Fruit fly (Drosophila melanogaster): Measurements from ENCODE around the gene CG32191.

CG32191 gene

dm6 chr3L:17814036-17814435, 5.1 kb upstream of the CG32191 start, which contains the start of gene Cln3:
TSS of gene Cln3 (minus strand) at chr3L:17814119.
- peak; percentile 50 for TF ChIP-seq CG17801 (GFP tag; optimal IDR thresholded peaks at IDR 0.05; ENCODE audit: partially characterized antibody)

DNA sequence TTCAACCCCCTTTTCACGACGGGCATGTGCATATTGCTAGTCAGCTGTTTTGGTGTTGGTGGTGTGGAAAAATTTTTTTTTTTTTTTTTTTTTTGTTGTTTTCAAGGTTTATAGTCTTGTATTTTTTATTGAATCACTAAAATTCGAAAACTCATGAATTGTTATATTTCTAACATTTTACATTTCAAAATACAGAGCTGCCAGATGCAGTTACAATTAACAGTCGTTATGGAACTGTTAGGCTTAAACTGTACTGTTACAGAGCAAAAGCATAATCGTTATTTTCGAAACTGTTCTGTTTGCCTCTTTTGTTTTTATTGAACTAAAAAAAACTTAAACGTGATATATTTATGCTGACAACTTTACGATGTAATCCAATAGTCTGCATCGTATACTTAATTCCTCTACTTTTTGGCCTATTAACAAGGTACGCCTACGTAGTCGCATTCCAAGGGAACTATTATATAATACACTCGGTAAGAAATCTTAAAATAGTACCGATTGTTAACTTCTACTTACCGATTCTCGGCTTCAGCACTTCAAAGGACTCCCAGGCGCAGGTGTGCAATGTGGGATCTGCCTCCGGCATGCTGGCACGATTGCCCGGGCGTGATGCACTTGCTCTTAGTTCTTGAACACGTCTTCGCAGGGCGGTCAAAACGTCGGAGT, 2.5 kb downstream of the CG32191 start, which contains the start of gene CG32187:
Gene CG32187, minus strand, starts transcription at position 9 of the 669 bp plus-strand sequence.
- no peak for TF ChIP-seq CG17801 (GFP tag; optimal IDR thresholded peaks at IDR 0.05; ENCODE audit: partially characterized antibody)

- peak; percentile 30 for TF ChIP-seq CG17801 (GFP tag; optimal IDR thresholded peaks at IDR 0.05; ENCODE audit: partially characterized antibody)
Observed at dm6 chr3L:17804511-17804910, 4.4 kb downstream of the CG32191 start, which contains the start of gene ais. TSS of gene ais (minus strand) at chr3L:17804715.

DNA sequence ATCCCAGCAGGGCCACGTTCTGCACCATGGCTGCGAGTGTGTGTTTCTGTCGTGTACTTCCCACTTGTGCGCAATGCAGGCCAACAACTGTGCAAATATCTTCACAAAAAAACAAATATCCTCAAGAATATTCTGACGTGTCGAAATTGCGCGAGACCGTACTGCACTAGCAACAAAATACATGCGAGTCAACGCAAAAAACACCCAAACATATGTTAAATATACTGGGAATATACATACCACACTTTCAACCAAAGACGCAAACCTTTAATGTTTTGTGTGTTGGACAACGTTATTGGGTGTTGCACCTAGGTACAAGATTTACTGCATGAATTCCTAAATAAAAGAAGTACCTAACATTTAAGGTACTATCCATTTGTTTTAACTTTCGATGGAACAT, 6.8 kb downstream of the CG32191 start, which contains the start of gene NUCB1:
Gene NUCB1, minus strand, starts transcription at position 173 of the 400 bp plus-strand sequence.
- peak; percentile 51 for TF ChIP-seq CG17801 (GFP tag; optimal IDR thresholded peaks at IDR 0.05; ENCODE audit: partially characterized antibody)

dm6 chr3L:17797494-17797893, 11.5 kb downstream of the CG32191 start, which contains the start of gene CG42816:
TSS of gene CG42816 (minus strand) at chr3L:17797594.
- TF ChIP-seq CG17801 (GFP tag; optimal IDR thresholded peaks at IDR 0.05; ENCODE audit: partially characterized antibody): no peak

dm6 chr3L:17791495-17791894, 17.5 kb downstream of the CG32191 start:
- TF ChIP-seq CG17801 (GFP tag; optimal IDR thresholded peaks at IDR 0.05; ENCODE audit: partially characterized antibody): no peak

DNA sequence AAGACGTTTGTCGTGTGGAACGTTAAGA, 17.7 kb downstream of the CG32191 start, which contains the start of gene CG42815:
Gene CG42815, minus strand, starts transcription at position 20 of the 28 bp plus-strand sequence.
- TF ChIP-seq CG17801 (GFP tag; optimal IDR thresholded peaks at IDR 0.05; ENCODE audit: partially characterized antibody): no peak

DNA sequence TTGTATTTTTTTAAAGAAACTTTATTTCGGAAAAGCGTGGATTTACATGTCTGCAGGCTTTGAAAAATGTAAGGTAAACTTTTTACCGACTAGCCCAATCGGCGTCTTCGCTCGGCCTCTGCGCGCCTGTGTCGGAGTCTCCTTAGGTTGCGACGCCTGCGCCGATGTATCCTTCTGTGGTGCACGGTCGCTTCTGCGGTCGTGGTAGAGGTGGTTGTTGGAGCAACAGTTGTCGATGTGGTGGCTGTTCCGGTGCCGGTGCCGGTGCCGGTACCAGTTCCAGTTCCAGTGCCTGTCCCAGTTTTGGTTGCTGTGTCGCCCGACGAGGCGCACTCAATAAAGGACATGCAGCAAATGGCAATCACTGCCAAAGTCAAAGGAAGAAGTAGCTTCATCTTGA, 17.9 kb downstream of the CG32191 start:
- TF ChIP-seq CG17801 (GFP tag; optimal IDR thresholded peaks at IDR 0.05; ENCODE audit: partially characterized antibody): no peak

DNA sequence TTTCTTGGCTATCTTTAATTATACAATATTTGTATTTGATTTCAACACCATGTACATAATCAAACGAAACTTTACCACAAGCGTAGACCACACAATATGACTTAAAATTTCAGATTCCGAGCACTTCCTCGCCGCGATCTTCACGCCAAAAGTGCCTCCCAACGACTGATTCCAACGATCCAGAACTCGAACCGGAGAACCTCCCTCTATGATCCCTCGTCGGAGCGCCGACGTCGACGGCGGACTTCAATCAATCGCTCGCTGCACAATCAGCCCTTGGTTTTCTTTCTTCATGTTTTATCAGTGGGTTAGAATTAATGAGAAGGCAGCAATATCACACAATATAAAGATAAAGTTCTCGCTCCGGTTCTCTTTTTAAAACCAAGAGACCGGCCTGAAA, 45.0 kb downstream of the CG32191 start, which contains the start of the genes Adgf-A and Adgf-A2:
Gene Adgf-A, minus strand, starts transcription at position 172 of the 400 bp plus-strand sequence.
Gene Adgf-A2, minus strand, starts transcription at position 172 of the 400 bp plus-strand sequence.
- TF ChIP-seq CG17801 (GFP tag; optimal IDR thresholded peaks at IDR 0.05; ENCODE audit: partially characterized antibody): no peak

DNA sequence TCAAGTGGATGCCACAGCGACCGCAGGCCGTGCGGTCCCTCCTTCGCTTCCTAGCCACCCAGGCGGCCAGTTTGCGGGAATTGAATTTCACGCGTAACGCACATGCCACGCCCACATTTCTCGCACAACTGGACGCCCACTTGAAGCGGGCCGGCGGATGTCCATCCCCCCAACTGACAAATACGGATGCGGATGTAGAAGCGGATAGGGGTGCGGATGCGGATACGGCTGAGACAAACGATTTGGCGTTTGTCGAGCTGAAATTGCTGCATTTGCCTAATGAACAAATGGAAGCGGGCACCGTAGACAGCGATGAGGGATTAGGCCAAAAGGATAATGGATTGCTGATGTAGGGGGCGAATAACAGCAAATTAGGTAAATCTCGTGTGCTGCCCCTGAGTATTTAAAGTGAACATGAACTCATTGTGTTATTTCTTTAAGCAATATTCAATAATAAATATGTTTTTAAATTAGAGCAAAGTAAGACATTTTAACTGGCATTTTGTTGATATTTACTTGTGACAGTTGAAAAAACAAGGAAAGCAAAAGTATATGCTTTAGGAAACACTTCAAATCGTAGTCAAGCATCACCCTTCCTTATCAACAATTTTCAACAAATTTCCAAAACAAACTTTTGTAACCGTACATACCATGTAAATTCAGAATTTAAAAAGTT, 49.7 kb downstream of the CG32191 start, which contains the start of gene CG32181:
Gene CG32181, plus strand, starts transcription at position 626 of the 676 bp plus-strand sequence.
- TF ChIP-seq CG17801 (GFP tag; optimal IDR thresholded peaks at IDR 0.05; ENCODE audit: partially characterized antibody): no peak

DNA sequence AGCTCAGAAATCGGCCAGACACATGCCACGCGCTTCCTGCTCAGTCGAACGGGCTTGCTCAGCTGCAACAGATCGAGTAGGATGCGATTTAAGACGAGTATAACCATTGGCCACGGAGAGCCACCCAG, 51.0 kb downstream of the CG32191 start, which contains the start of gene CG32182:
Gene CG32182, plus strand, starts transcription at position 29 of the 128 bp plus-strand sequence.
- TF ChIP-seq CG17801 (GFP tag; optimal IDR thresholded peaks at IDR 0.05; ENCODE audit: partially characterized antibody): no peak

DNA sequence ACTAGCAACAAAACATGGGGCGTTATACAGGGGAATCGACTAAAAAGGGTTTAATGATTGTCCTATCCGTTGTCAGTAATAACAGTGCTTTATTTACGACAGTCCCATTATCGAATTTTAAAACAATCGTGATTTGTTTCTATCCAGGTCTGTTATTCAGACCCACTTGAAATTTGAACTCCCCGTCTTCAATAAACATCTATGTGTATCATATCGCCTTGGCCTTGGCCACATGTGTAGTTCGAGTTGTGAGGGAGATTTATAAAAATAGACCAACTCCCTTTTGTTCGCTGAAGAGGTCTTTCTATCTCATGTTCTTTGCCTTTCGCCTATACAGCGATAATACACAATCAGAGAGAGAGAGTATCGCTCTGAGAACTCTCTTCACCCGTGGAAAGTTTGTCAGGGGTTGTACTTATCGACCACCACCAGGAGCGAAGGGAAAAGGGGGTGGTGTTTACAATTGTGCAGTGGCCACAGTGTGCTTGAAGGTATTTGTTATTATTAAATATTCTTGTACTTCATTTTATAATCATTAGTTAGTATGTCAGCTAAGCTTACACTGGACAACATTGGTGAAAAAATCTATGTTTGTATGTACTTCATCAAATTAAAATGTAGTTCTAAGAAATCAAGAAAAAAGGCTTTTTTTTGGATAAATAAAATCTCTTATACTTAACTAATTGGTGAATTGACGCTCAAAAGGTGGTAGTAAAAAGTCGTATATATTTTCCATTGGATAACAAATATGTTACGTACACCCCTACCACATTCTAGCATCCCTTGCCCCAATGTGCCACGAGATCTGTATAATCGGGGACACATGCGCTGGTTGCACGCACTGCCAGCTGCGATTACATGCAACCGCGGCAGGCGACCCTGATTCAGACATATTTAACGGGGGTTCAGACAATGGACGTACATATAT, 51.5 kb downstream of the CG32191 start:
- TF ChIP-seq CG17801 (GFP tag; optimal IDR thresholded peaks at IDR 0.05; ENCODE audit: partially characterized antibody): no peak

Data from ovary, adult (tissue).